Worm (Caenorhabditis elegans): ENCODE measurements around the gene ddx-17.

DNA sequence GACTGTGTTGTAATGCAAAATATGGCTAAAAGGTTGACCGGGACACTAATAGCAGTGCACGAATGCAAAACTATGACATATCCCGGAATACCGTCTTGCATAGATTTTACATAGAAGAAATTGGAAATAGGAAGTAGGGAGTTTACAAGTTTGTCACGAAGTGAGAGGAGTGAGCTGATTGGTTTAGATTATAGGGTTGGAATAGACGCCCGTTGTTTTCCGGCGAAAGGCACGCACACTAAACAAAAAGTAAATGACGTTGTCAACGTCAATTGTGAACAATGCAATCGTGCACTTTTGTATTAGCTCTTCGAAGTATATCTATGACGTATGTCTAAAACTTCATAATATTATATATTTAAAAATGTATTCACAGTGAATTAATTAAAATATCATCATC is 50.9 kb downstream of the ddx-17 start, which contains the start of gene srh-24:
- TF ChIP-seq ama-1 (optimal IDR thresholded peaks at IDR 0.05) (no peak), tra-4 (tag; optimal IDR thresholded peaks at IDR 0.05) (no peak), hmg-4 (GFP tag; optimal IDR thresholded peaks at IDR 0.05) (no peak), tbx-37 (GFP tag; conservative IDR thresholded peaks at IDR 0.05) (no peak), aly-1 (tag; optimal IDR thresholded peaks at IDR 0.05) (no peak), F13C5.2 (tag; optimal IDR thresholded peaks at IDR 0.05) (no peak), hmbx-1 (tag; optimal IDR thresholded peaks at IDR 0.05) (no peak)
